Fruit fly (Drosophila melanogaster): ENCODE results near the gene stnA.

The stnA gene

DNA sequence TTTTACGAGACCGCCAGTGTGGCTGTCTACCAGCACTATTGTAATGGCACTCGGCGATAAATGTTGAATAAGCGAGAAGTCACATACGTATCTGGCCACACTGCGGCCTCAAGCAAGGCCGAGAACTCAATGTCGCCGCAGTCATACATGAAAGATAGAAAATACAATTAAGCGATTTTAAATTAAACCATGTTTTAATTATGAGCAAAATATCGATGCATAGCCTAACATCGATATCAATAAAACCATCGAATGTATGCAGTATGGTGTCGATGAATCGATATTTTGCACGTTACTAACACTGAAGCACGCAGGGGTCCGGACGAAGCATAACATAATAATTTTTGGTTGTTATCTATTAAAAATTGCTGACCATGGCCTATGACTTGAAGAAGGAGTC is 8.8 kb upstream of the stnA start, which contains the start of the genes Rab21 and Coa7 (continued):
- TF ChIP-seq slbo (GFP tag; IDR thresholded peaks at IDR 0.05) (peak; percentile 35; the same call in 1 of the 2 replicates), phol (tag; optimal IDR thresholded peaks at IDR 0.05) (peak; percentile 62), jing (GFP tag; optimal IDR thresholded peaks at IDR 0.05) (no peak), CHES-1-like (GFP tag; optimal IDR thresholded peaks at IDR 0.05) (no peak), CG30020 (tag; optimal IDR thresholded peaks at IDR 0.05) (peak; percentile 51), jumu (GFP tag; optimal IDR thresholded peaks at IDR 0.05) (no peak), gcm2 (GFP tag; optimal IDR thresholded peaks at IDR 0.05) (no peak), CG2678 (tag; optimal IDR thresholded peaks at IDR 0.05) (no peak), Hsf (GFP tag; optimal IDR thresholded peaks at IDR 0.05) (no peak), lilli (GFP tag; optimal IDR thresholded peaks at IDR 0.05) (peak; percentile 29), bbx (GFP tag; IDR thresholded peaks at IDR 0.05; ENCODE audit: partially characterized antibody) (peak; percentile 93), sim (GFP tag; IDR thresholded peaks at IDR 0.05) (no peak), CG31224 (GFP tag; IDR thresholded peaks at IDR 0.05) (no peak), Pdp1 (GFP tag; optimal IDR thresholded peaks at IDR 0.05) (peak in 1 of 2 experiments; percentile 75), Xrp1 (GFP tag; IDR thresholded peaks at IDR 0.05) (no peak), CG7928 (GFP tag; optimal IDR thresholded peaks at IDR 0.05) (peak; percentile 33), dmrt11E (tag; optimal IDR thresholded peaks at IDR 0.05) (peak; percentile 17), Mad (GFP tag; optimal IDR thresholded peaks at IDR 0.05) (peak; percentile 33), NfI (GFP tag; optimal IDR thresholded peaks at IDR 0.05) (peak; percentile 1), CG2129 (GFP tag; IDR thresholded peaks at IDR 0.05; ENCODE audit: partially characterized antibody) (peak; percentile 84), CG12299 (tag; optimal IDR thresholded peaks at IDR 0.05) (peak; percentile 14), CoRest (tag; optimal IDR thresholded peaks at IDR 0.05) (peak; percentile 21), CG9437 (GFP tag; optimal IDR thresholded peaks at IDR 0.05) (no peak), CG10267 (tag; optimal IDR thresholded peaks at IDR 0.05) (peak; percentile 92), CG6689 (GFP tag; IDR thresholded peaks at IDR 0.05) (no peak), lola (GFP tag; optimal IDR thresholded peaks at IDR 0.05) (peak in 1 of 3 experiments; percentile 0), CG9932 (GFP tag; IDR thresholded peaks at IDR 0.05) (peak; percentile 66), Doc3 (GFP tag; IDR thresholded peaks at IDR 0.05; ENCODE audit: partially characterized antibody) (peak; percentile 96), Adf1 (GFP tag; IDR thresholded peaks at IDR 0.05) (peak; percentile 28; the same call in 1 of the 2 replicates), CG4820 (GFP tag; optimal IDR thresholded peaks at IDR 0.05) (no peak), H2.0 (GFP tag; IDR thresholded peaks at IDR 0.05) (0 out of 2 replicates have a peak, but pooled peaks have one; percentile 25), CG8924 (tag; optimal IDR thresholded peaks at IDR 0.05) (peak; percentile 47), Oaz (GFP tag; IDR thresholded peaks at IDR 0.05) (no peak), CG1603 (tag; optimal IDR thresholded peaks at IDR 0.05) (peak; percentile 69), CG13287 (GFP tag; IDR thresholded peaks at IDR 0.05; ENCODE audit: partially characterized antibody) (peak; percentile 94), Bdp1 (GFP tag; optimal IDR thresholded peaks at IDR 0.05) (no peak), vnd (GFP tag; IDR thresholded peaks at IDR 0.05; ENCODE audit: partially characterized antibody) (peak; percentile 96), Ravus (GFP tag; IDR thresholded peaks at IDR 0.05) (no peak), ara (GFP tag; IDR thresholded peaks at IDR 0.05) (no peak), mld (GFP tag; IDR thresholded peaks at IDR 0.05; ENCODE audit: partially characterized antibody) (peak; percentile 86), CG3838 (GFP tag; optimal IDR thresholded peaks at IDR 0.05) (no peak), stwl (tag; optimal IDR thresholded peaks at IDR 0.05) (peak; percentile 98), Opbp (GFP tag; IDR thresholded peaks at IDR 0.05; ENCODE audit: partially characterized antibody) (peak; percentile 94), Optix (GFP tag; IDR thresholded peaks at IDR 0.05) (no peak), Poxn (GFP tag; IDR thresholded peaks at IDR 0.05) (no peak), CG15601 (tag; optimal IDR thresholded peaks at IDR 0.05) (peak; percentile 9), sima (GFP tag; optimal IDR thresholded peaks at IDR 0.05) (no peak), dm (GFP tag; optimal IDR thresholded peaks at IDR 0.05) (peak; percentile 39), CG8478 (optimal IDR thresholded peaks at IDR 0.05) (no peak), row (GFP tag; IDR thresholded peaks at IDR 0.05) (peak; percentile 59), Antp (GFP tag; optimal IDR thresholded peaks at IDR 0.05) (peak; percentile 14)
